Fruit fly (Drosophila melanogaster): ENCODE data around the gene bab1.

DNA sequence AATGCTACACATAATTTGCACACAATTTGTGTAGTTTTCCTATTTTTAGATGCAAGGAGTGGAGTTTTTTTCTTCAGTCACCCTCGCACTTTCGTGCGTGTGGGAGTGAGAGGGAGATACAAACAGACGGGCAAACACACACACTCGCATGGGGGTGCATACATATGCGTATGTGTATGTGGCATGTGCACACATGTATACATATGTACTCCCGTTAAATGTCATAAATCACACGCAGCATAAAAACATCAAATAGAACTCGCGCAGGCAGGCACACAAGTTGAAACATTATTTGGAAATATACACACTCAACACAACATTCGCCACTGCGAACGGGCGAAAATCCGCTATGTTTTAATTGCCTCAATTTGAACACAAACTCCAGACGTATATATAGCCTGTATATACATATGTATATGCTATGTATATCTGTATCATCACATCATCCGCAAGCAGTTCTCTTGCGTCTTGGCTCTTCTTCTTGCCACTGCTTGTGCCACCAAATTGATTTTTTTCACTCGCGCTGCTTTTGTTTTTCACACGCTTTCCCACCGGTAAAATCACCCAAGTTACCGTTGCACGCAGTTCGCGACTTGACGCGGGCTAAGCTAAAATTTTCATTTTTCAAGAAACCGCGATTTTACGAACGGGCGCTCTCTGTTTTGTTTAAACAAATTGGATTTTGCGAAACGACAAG is 66.6 kb downstream of the bab1 start, which contains the start of the genes CG9205 and trio:
- no peak for TF ChIP-seq CTCF (optimal IDR thresholded peaks at IDR 0.05)
- TF ChIP-seq CG8478 (optimal IDR thresholded peaks at IDR 0.05), result no peak

Data from S2 (cell line).